Fruit fly (Drosophila melanogaster) Kc167 (cell line): ENCODE data around the gene Vajk1.

ENCODE experiments used
- Myc ChIP-seq: fragments of >200 bp; optimal IDR thresholded peaks from 2 replicates; lab custom pipeline; 2017; ENCODE audit warnings: missing external identifiers
- Sin3A ChIP-seq: fragments of >200 bp; optimal IDR thresholded peaks from 2 replicates; lab custom pipeline; 2018; ENCODE audit warnings: missing external identifiers
- h ChIP-seq: fragments of >200 bp; optimal IDR thresholded peaks from 3 replicates; lab custom pipeline; 2018; ENCODE audit warnings: missing external identifiers
- insv ChIP-seq: fragments of >200 bp; optimal IDR thresholded peaks from 3 replicates; lab custom pipeline; 2018; ENCODE audit warnings: missing external identifiers
- psq ChIP-seq: fragments of >200 bp; optimal IDR thresholded peaks from 2 replicates; lab custom pipeline; 2017; ENCODE audit warnings: missing external identifiers
- ttk ChIP-seq: sonication (Bioruptor generic); optimal IDR thresholded peaks from 2 replicates; lab custom pipeline; 2017; ENCODE audit warnings: missing external identifiers

DNA sequence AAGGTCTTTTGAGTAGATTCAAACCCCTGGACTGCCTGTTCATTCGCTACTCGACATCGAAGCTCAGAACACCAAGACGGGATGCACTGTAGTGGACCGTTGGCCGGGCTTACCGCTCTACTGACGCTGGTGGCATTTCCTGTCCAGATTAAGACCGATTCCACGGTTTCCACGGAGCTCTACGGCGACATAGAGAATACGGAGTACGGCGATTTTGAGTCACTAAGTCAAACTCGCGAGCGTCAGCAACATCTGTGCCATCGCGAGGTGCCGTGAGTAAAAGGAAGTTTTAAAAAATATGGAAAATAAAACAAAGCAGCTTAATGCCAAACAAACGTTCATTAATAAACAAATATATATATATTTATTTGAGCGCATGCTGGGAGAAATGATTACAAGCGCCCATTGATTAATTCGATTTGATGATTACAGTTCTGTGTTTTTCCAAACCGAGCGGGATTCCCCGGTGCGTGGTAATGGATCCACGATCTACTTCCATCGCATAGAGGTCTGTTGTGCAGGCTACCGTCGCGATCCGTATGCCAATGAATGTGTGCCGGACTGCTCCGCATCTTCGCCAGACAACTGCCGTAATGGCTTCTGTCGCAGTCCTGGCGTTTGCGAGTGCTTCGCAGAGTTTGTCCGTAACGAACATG, 40.2 kb upstream of the Vajk1 start, which contains the start of gene NimB1:
- TF ChIP-seq psq (lab: Kevin White, UChicago) = no peak
- TF ChIP-seq ttk (lab: Kevin White, UChicago) = no peak
- TF ChIP-seq Myc (lab: Kevin White, UChicago) = no peak
- TF ChIP-seq h (lab: Kevin White, UChicago) = no peak
- TF ChIP-seq Sin3A (lab: Kevin White, UChicago) = no peak
- no peak for TF ChIP-seq insv (lab: Kevin White, UChicago)
